Fruit fly (Drosophila melanogaster) whole organism, embryonic: ENCODE measurements around the gene Sf3b3.

Source experiments
- Adf1 ChIP-seq: fragments of 200-800 bp; sonication (Bioruptor generic); IDR thresholded peaks from 2 replicates; pipeline ENCODE4 v1.3.6; 2022; ENCODE audit warnings: missing biosample characterization, missing genetic modification characterization
- Aef1 ChIP-seq: fragments of 200-800 bp; sonication (Bioruptor generic); IDR thresholded peaks from 3 replicates; pipeline ENCODE4 v1.3.6; 2022; ENCODE audit warnings: missing biosample characterization, missing genetic modification characterization
- Asciz ChIP-seq: fragments of 200-800 bp; sonication (Bioruptor generic); optimal IDR thresholded peaks from 2 replicates; lab custom pipeline; 2017; ENCODE audit warnings: missing biosample characterization, mild to moderate bottlenecking, missing genetic modification characterization, missing genetic modification reagents
- Blimp-1 ChIP-seq: fragments of 200-800 bp; sonication (Bioruptor generic); optimal IDR thresholded peaks from 3 replicates; lab custom pipeline; 2018; ENCODE audit warnings: missing biosample characterization, missing genetic modification characterization, mild to moderate bottlenecking, moderate library complexity, missing genetic modification reagents
- Bteb2 ChIP-seq: fragments of 200-800 bp; sonication (Bioruptor generic); optimal IDR thresholded peaks from 2 replicates; lab custom pipeline; 2016; ENCODE audit warnings: missing biosample characterization, missing genetic modification characterization
- CG10366 ChIP-seq: fragments of 200-800 bp; sonication (Bioruptor generic); IDR thresholded peaks from 2 replicates; pipeline ENCODE4 v1.3.6; 2022; ENCODE audit warnings: missing biosample characterization, missing genetic modification characterization
- CG11398 ChIP-seq: fragments of 200-800 bp; sonication (Bioruptor generic); optimal IDR thresholded peaks from 2 replicates; lab custom pipeline; 2016; ENCODE audit warnings: missing biosample characterization, missing genetic modification characterization
- CG12104 ChIP-seq: fragments of 200-800 bp; sonication (Bioruptor generic); optimal IDR thresholded peaks from 3 replicates; lab custom pipeline; 2016; ENCODE audit warnings: missing biosample characterization, missing genetic modification characterization
- CG1602 ChIP-seq: fragments of 200-800 bp; sonication (Bioruptor generic); optimal IDR thresholded peaks from 3 replicates; lab custom pipeline; 2016; ENCODE audit warnings: missing biosample characterization, missing genetic modification characterization
- CG16779 ChIP-seq: fragments of 200-800 bp; sonication (Bioruptor generic); IDR thresholded peaks from 2 replicates; pipeline ENCODE4 v1.3.6; 2022; ENCODE audit warnings: missing biosample characterization, missing genetic modification characterization
- CG2889 ChIP-seq: fragments of 200-800 bp; sonication (Bioruptor generic); IDR thresholded peaks from 3 replicates; pipeline ENCODE4 v1.3.6; 2022; ENCODE audit warnings: missing biosample characterization, missing genetic modification characterization
- CG31388 ChIP-seq: fragments of 200-800 bp; sonication (Bioruptor generic); optimal IDR thresholded peaks from 2 replicates; lab custom pipeline; 2016; ENCODE audit warnings: missing biosample characterization, missing genetic modification characterization
- CG3281 ChIP-seq: fragments of 200-800 bp; sonication (Bioruptor generic); optimal IDR thresholded peaks from 3 replicates; lab custom pipeline; 2017; ENCODE audit warnings: missing biosample characterization, mild to moderate bottlenecking, missing genetic modification characterization
- CG7271 ChIP-seq: fragments of 200-800 bp; sonication (Bioruptor generic); optimal IDR thresholded peaks from 2 replicates; lab custom pipeline; 2018; ENCODE audit warnings: missing biosample characterization, mild to moderate bottlenecking, missing genetic modification characterization, moderate library complexity
- CG7556 ChIP-seq: fragments of 200-800 bp; sonication (Bioruptor generic); optimal IDR thresholded peaks from 2 replicates; lab custom pipeline; 2017; ENCODE audit warnings: missing biosample characterization, mild to moderate bottlenecking, missing genetic modification characterization
- CG7928 ChIP-seq: fragments of 200-800 bp; sonication (Bioruptor generic); optimal IDR thresholded peaks from 2 replicates; lab custom pipeline; 2017; ENCODE audit warnings: missing biosample characterization, mild to moderate bottlenecking, missing genetic modification characterization
- CG8290 ChIP-seq, 3 experiments: fragments of 200-800 bp; sonication (Bioruptor generic); optimal IDR thresholded peaks; 2 replicates each; lab custom pipeline; 2016 to 2019; ENCODE audit warnings: missing biosample characterization in 3 of 3, missing genetic modification characterization in 3 of 3, mild to moderate bottlenecking in 2 of 3, moderate library complexity in 1 of 3
- CG8478 ChIP-seq: fragments of >200 bp; optimal IDR thresholded peaks from 2 replicates; lab custom pipeline; 2018
- CG8944 ChIP-seq: fragments of 200-800 bp; sonication (Bioruptor generic); optimal IDR thresholded peaks from 3 replicates; lab custom pipeline; 2016; ENCODE audit warnings: missing biosample characterization, missing genetic modification characterization
- CG9215 ChIP-seq: fragments of 200-800 bp; sonication (Bioruptor generic); IDR thresholded peaks from 2 replicates; pipeline ENCODE4 v1.3.6; 2022; ENCODE audit warnings: missing biosample characterization, missing genetic modification characterization
- CG9609 ChIP-seq: fragments of 200-800 bp; sonication (Bioruptor generic); optimal IDR thresholded peaks from 3 replicates; lab custom pipeline; 2016; ENCODE audit warnings: missing biosample characterization, missing genetic modification characterization
- D ChIP-seq, 2 experiments: fragments of 200-800 bp in 1 of 2; fragments of >200 bp in 1 of 2; sonication (Bioruptor generic) in 1 of 2; optimal IDR thresholded peaks; 2 replicates in 1 of 2; 3 replicates in 1 of 2; lab custom pipeline; 2017; ENCODE audit warnings: mild to moderate bottlenecking in 1 of 2, missing biosample characterization in 1 of 2, missing genetic modification characterization in 1 of 2, missing genetic modification reagents in 1 of 2
- Dad ChIP-seq: fragments of 200-800 bp; sonication (Bioruptor generic); optimal IDR thresholded peaks from 3 replicates; lab custom pipeline; 2016; ENCODE audit warnings: missing biosample characterization, missing genetic modification characterization
- GATAe ChIP-seq: fragments of 200-800 bp; sonication (Bioruptor generic); conservative IDR thresholded peaks from 2 replicates; pipeline ENCODE4 v1.3.6; 2022; ENCODE audit warnings: missing biosample characterization, missing genetic modification characterization
- HmgZ ChIP-seq: fragments of 200-800 bp; sonication (Bioruptor generic); optimal IDR thresholded peaks from 2 replicates; lab custom pipeline; 2018; ENCODE audit warnings: missing biosample characterization, mild to moderate bottlenecking, missing genetic modification characterization
- Hr39 ChIP-seq: fragments of >200 bp; optimal IDR thresholded peaks from 2 replicates; lab custom pipeline; 2017
- Hr78 ChIP-seq, 2 experiments: fragments of 200-800 bp in 1 of 2; fragments of >200 bp in 1 of 2; sonication (Bioruptor generic) in 1 of 2; optimal IDR thresholded peaks; 2 replicates each; lab custom pipeline; 2017 to 2019; ENCODE audit warnings: missing biosample characterization in 2 of 2, missing genetic modification characterization in 2 of 2, mild to moderate bottlenecking in 1 of 2, moderate library complexity in 1 of 2
- Mad ChIP-seq: fragments of 200-800 bp; sonication (Bioruptor generic); optimal IDR thresholded peaks from 2 replicates; lab custom pipeline; 2016; ENCODE audit warnings: missing biosample characterization, missing genetic modification characterization
- Stat92E ChIP-seq, 3 experiments: fragments of >200 bp in 2 of 3; fragments of 200-800 bp in 1 of 3; sonication (Bioruptor generic) in 1 of 3; optimal IDR thresholded peaks; 2 replicates each; lab custom pipeline; 2017 to 2019; ENCODE audit warnings: missing biosample characterization in 3 of 3, missing genetic modification characterization in 3 of 3, mild to moderate bottlenecking in 1 of 3, moderate library complexity in 1 of 3
- YL-1 ChIP-seq: fragments of 200-800 bp; sonication (Bioruptor generic); optimal IDR thresholded peaks from 3 replicates; lab custom pipeline; 2017; ENCODE audit warnings: missing biosample characterization, mild to moderate bottlenecking, missing genetic modification characterization
- ac ChIP-seq: fragments of 200-800 bp; sonication (Bioruptor generic); optimal IDR thresholded peaks from 3 replicates; lab custom pipeline; 2017; ENCODE audit warnings: missing biosample characterization, mild to moderate bottlenecking, missing genetic modification characterization
- ato ChIP-seq: fragments of 200-800 bp; sonication (Bioruptor generic); IDR thresholded peaks from 2 replicates; pipeline ENCODE4 v1.3.6; 2022; ENCODE audit warnings: missing biosample characterization, missing genetic modification characterization; ENCODE audit not compliant: partially characterized antibody
- bbx ChIP-seq: fragments of 200-800 bp; sonication (Bioruptor generic); IDR thresholded peaks from 2 replicates; pipeline ENCODE4 v1.3.6; 2022; ENCODE audit warnings: missing biosample characterization, missing genetic modification characterization; ENCODE audit not compliant: partially characterized antibody
- cas ChIP-seq: fragments of 200-800 bp; sonication (Bioruptor generic); IDR thresholded peaks from 2 replicates; pipeline ENCODE4 v1.3.6; 2022; ENCODE audit warnings: missing biosample characterization, missing genetic modification characterization
- crol ChIP-seq: fragments of 200-800 bp; sonication (Bioruptor generic); IDR thresholded peaks from 2 replicates; pipeline ENCODE4 v1.3.6; 2022; ENCODE audit warnings: missing biosample characterization, missing genetic modification characterization
- dan ChIP-seq: fragments of 200-800 bp; sonication (Bioruptor generic); IDR thresholded peaks from 2 replicates; pipeline ENCODE4 v1.3.6; 2022; ENCODE audit warnings: missing biosample characterization, missing genetic modification characterization
- exex ChIP-seq: fragments of 200-800 bp; sonication (Bioruptor generic); optimal IDR thresholded peaks from 4 replicates; lab custom pipeline; 2018; ENCODE audit warnings: missing biosample characterization, mild to moderate bottlenecking, missing genetic modification characterization, moderate library complexity
- gcm2 ChIP-seq: fragments of 200-800 bp; sonication (Bioruptor generic); optimal IDR thresholded peaks from 2 replicates; lab custom pipeline; 2016; ENCODE audit warnings: missing biosample characterization, missing genetic modification characterization
- gem ChIP-seq: fragments of 200-800 bp; sonication (Bioruptor generic); optimal IDR thresholded peaks from 2 replicates; lab custom pipeline; 2019; ENCODE audit warnings: missing biosample characterization, mild to moderate bottlenecking, missing genetic modification characterization, moderate library complexity
- grau ChIP-seq: fragments of 200-800 bp; optimal IDR thresholded peaks from 3 replicates; lab custom pipeline; 2019; ENCODE audit warnings: missing biosample characterization, mild to moderate bottlenecking, missing genetic modification characterization, moderate library complexity
- h ChIP-seq: fragments of >200 bp; optimal IDR thresholded peaks from 2 replicates; lab custom pipeline; 2017
- hbn ChIP-seq: fragments of 200-800 bp; sonication (Bioruptor generic); IDR thresholded peaks from 2 replicates; pipeline ENCODE4 v1.3.6; 2022; ENCODE audit warnings: missing biosample characterization, missing genetic modification characterization; ENCODE audit not compliant: partially characterized antibody
- knrl ChIP-seq: fragments of 200-800 bp; sonication (Bioruptor generic); IDR thresholded peaks from 3 replicates; pipeline ENCODE4 v1.3.6; 2022; ENCODE audit warnings: missing biosample characterization, missing genetic modification characterization; ENCODE audit not compliant: partially characterized antibody
- maf-S ChIP-seq: fragments of 200-800 bp; sonication (Bioruptor generic); optimal IDR thresholded peaks from 2 replicates; lab custom pipeline; 2016; ENCODE audit warnings: missing biosample characterization, missing genetic modification characterization
- pb ChIP-seq: fragments of 200-800 bp; sonication (Bioruptor generic); optimal IDR thresholded peaks from 3 replicates; lab custom pipeline; 2016; ENCODE audit warnings: missing biosample characterization, missing genetic modification characterization
- pum ChIP-seq: fragments of 200-800 bp; sonication (Bioruptor generic); optimal IDR thresholded peaks from 2 replicates; lab custom pipeline; 2016; ENCODE audit warnings: missing biosample characterization, missing genetic modification characterization
- pzg ChIP-seq: fragments of 200-800 bp; sonication (Bioruptor generic); optimal IDR thresholded peaks from 3 replicates; lab custom pipeline; 2018; ENCODE audit warnings: missing biosample characterization, mild to moderate bottlenecking, missing genetic modification characterization, moderate library complexity
- scrt ChIP-seq: fragments of 200-800 bp; sonication (Bioruptor generic); optimal IDR thresholded peaks from 2 replicates; lab custom pipeline; 2018; ENCODE audit warnings: missing biosample characterization, mild to moderate bottlenecking, missing genetic modification characterization, moderate library complexity
- seq ChIP-seq: fragments of 200-800 bp; sonication (Bioruptor generic); IDR thresholded peaks from 2 replicates; pipeline ENCODE4 v1.3.6; 2022; ENCODE audit warnings: missing biosample characterization, missing genetic modification characterization
- tll ChIP-seq, 2 experiments: fragments of 200-800 bp in 1 of 2; fragments of >200 bp in 1 of 2; sonication (Bioruptor generic) in 1 of 2; optimal IDR thresholded peaks; 2 replicates each; lab custom pipeline; 2017 to 2019; ENCODE audit warnings: missing biosample characterization in 2 of 2, missing genetic modification characterization in 2 of 2, mild to moderate bottlenecking in 1 of 2, moderate library complexity in 1 of 2

The Sf3b3 gene

dm6 chr3L:799837-800513 is 33.2 kb downstream of the Sf3b3 start (continued):
- no peak for TF ChIP-seq CG9609 (GFP tag; lab: Kevin White, UChicago)
- TF ChIP-seq Bteb2 = no peak
- TF ChIP-seq Aef1 (GFP tag; lab: Robert Waterston, UW) = no peak
- no peak for TF ChIP-seq CG7928 (GFP tag; lab: Kevin White, UChicago)
- peak; percentile 20 for TF ChIP-seq CG7556 (GFP tag; lab: Kevin White, UChicago)
- no peak for TF ChIP-seq Dad (GFP tag; lab: Kevin White, UChicago)
- no peak for TF ChIP-seq D (optimal IDR thresholded peaks at IDR 0.05; lab: Kevin White, UChicago)
- peak; percentile 65 for TF ChIP-seq D (GFP tag; optimal IDR thresholded peaks at IDR 0.05; lab: Kevin White, UChicago)
- TF ChIP-seq seq (GFP tag; lab: Robert Waterston, UW) = no peak
- no peak for TF ChIP-seq CG8290 (GFP tag; optimal IDR thresholded peaks at IDR 0.05; lab: Kevin White, UChicago)
- TF ChIP-seq CG8290 (tag; optimal IDR thresholded peaks at IDR 0.05; lab: Kevin White, UChicago) = no peak
- no peak for TF ChIP-seq CG16779 (GFP tag; lab: Robert Waterston, UW)
- no peak for TF ChIP-seq h
- no peak for TF ChIP-seq ato
- TF ChIP-seq Hr39 (lab: Kevin White, UChicago) = no peak
- TF ChIP-seq cas (GFP tag; lab: Robert Waterston, UW) = no peak
- TF ChIP-seq scrt (GFP tag; lab: Kevin White, UChicago) = no peak
- TF ChIP-seq bbx = no peak
- no peak for TF ChIP-seq dan (GFP tag; lab: Robert Waterston, UW)
- TF ChIP-seq Stat92E (GFP tag; optimal IDR thresholded peaks at IDR 0.05; lab: Kevin White, UChicago) = no peak
- TF ChIP-seq maf-S (GFP tag; lab: Kevin White, UChicago) = no peak
- no peak for TF ChIP-seq pb (GFP tag; lab: Kevin White, UChicago)
- no peak for TF ChIP-seq CG11398 (GFP tag; lab: Kevin White, UChicago)
- TF ChIP-seq CG2889 (GFP tag; lab: Robert Waterston, UW) = no peak
- no peak for TF ChIP-seq CG7271 (tag; lab: Kevin White, UChicago)
- TF ChIP-seq gem (tag; lab: Kevin White, UChicago) = peak; percentile 67
- TF ChIP-seq CG10366 (GFP tag; lab: Robert Waterston, UW) = peak; percentile 44; the same call in 1 of the 2 replicates
- no peak for TF ChIP-seq YL-1 (GFP tag; lab: Kevin White, UChicago)
- no peak for TF ChIP-seq gcm2 (GFP tag; lab: Kevin White, UChicago)
- TF ChIP-seq Adf1 = no peak
- peak; percentile 28 for TF ChIP-seq Asciz (GFP tag; lab: Kevin White, UChicago)
- TF ChIP-seq GATAe = no peak
- TF ChIP-seq ac = no peak
- no peak for TF ChIP-seq CG8478 (lab: Kevin White, UChicago)
- TF ChIP-seq exex (tag; lab: Kevin White, UChicago) = no peak
- no peak for TF ChIP-seq CG12104
- no peak for TF ChIP-seq pum (GFP tag; lab: Kevin White, UChicago)
- TF ChIP-seq Blimp-1 (GFP tag; lab: Kevin White, UChicago) = peak; percentile 75
- TF ChIP-seq CG3281 (GFP tag; lab: Kevin White, UChicago) = no peak
- TF ChIP-seq CG1602 (GFP tag; lab: Kevin White, UChicago) = peak; percentile 8
- no peak for TF ChIP-seq hbn
- peak; percentile 63 for TF ChIP-seq crol (GFP tag; lab: Robert Waterston, UW)
- TF ChIP-seq knrl (GFP tag; lab: Robert Waterston, UW) = no peak
- no peak for TF ChIP-seq pzg
- TF ChIP-seq tll (GFP tag; optimal IDR thresholded peaks at IDR 0.05; lab: Kevin White, UChicago) = no peak
- no peak for TF ChIP-seq grau (tag; lab: Kevin White, UChicago)
- TF ChIP-seq Mad (GFP tag; lab: Kevin White, UChicago) = no peak
- TF ChIP-seq CG8944 (GFP tag; lab: Kevin White, UChicago) = no peak
- no peak for TF ChIP-seq Hr78 (GFP tag; optimal IDR thresholded peaks at IDR 0.05; lab: Kevin White, UChicago)
- TF ChIP-seq CG31388 = no peak
- no peak for TF ChIP-seq HmgZ (tag; lab: Kevin White, UChicago)
- no peak for TF ChIP-seq CG9215 (GFP tag; lab: Robert Waterston, UW)
